Fruit fly (Drosophila melanogaster) whole organism, embryonic: ENCODE results near the gene CG46314.

Experiments used
- ATbp ChIP-seq: fragments of 200-800 bp; sonication (Bioruptor generic); optimal IDR thresholded peaks from 2 replicates; lab custom pipeline; 2017; ENCODE audit warnings: missing biosample characterization, mild to moderate bottlenecking, missing genetic modification characterization, missing genetic modification reagents
- Antp ChIP-seq: fragments of 200-800 bp; sonication (Bioruptor generic); optimal IDR thresholded peaks from 3 replicates; lab custom pipeline; 2016; ENCODE audit warnings: missing biosample characterization, missing genetic modification characterization
- Bteb2 ChIP-seq: fragments of 200-800 bp; sonication (Bioruptor generic); optimal IDR thresholded peaks from 2 replicates; lab custom pipeline; 2016; ENCODE audit warnings: missing biosample characterization, missing genetic modification characterization
- CG10267 ChIP-seq: fragments of 200-800 bp; sonication (Bioruptor generic); optimal IDR thresholded peaks from 2 replicates; lab custom pipeline; 2018; ENCODE audit warnings: missing biosample characterization, mild to moderate bottlenecking, missing genetic modification characterization, moderate library complexity
- CG10959 ChIP-seq: fragments of 200-800 bp; sonication (Bioruptor generic); IDR thresholded peaks from 2 replicates; pipeline ENCODE4 v1.3.6; 2022; ENCODE audit warnings: missing biosample characterization, missing genetic modification characterization
- CG11696 ChIP-seq: fragments of 200-800 bp; sonication (Bioruptor generic); IDR thresholded peaks from 2 replicates; pipeline ENCODE4 v1.3.6; 2022; ENCODE audit warnings: missing biosample characterization, missing genetic modification characterization
- CG12071 ChIP-seq: fragments of 200-800 bp; sonication (Bioruptor generic); optimal IDR thresholded peaks from 3 replicates; lab custom pipeline; 2018; ENCODE audit warnings: missing biosample characterization, mild to moderate bottlenecking, missing genetic modification characterization
- CG12391 ChIP-seq: fragments of 200-800 bp; sonication (Bioruptor generic); optimal IDR thresholded peaks from 3 replicates; lab custom pipeline; 2018; ENCODE audit warnings: missing biosample characterization, mild to moderate bottlenecking, missing genetic modification characterization, moderate library complexity
- CG14860 ChIP-seq: fragments of 200-800 bp; sonication (Bioruptor generic); IDR thresholded peaks from 3 replicates; pipeline ENCODE4 v1.3.6; 2022; ENCODE audit warnings: missing biosample characterization, missing genetic modification characterization; ENCODE audit not compliant: partially characterized antibody
- CG1602 ChIP-seq: fragments of 200-800 bp; sonication (Bioruptor generic); optimal IDR thresholded peaks from 3 replicates; lab custom pipeline; 2016; ENCODE audit warnings: missing biosample characterization, missing genetic modification characterization
- CG1603 ChIP-seq: fragments of 200-800 bp; sonication (Bioruptor generic); optimal IDR thresholded peaks from 2 replicates; lab custom pipeline; 2019; ENCODE audit warnings: missing biosample characterization, mild to moderate bottlenecking, missing genetic modification characterization, moderate library complexity
- CG34422 ChIP-seq: fragments of 200-800 bp; sonication (Bioruptor generic); IDR thresholded peaks from 3 replicates; pipeline ENCODE4 v1.3.6; 2022; ENCODE audit warnings: missing biosample characterization, missing genetic modification characterization
- CG3847 ChIP-seq: fragments of 200-800 bp; sonication (Bioruptor generic); IDR thresholded peaks from 2 replicates; pipeline ENCODE4 v1.3.6; 2022; ENCODE audit warnings: missing biosample characterization, missing genetic modification characterization
- CG4282 ChIP-seq: fragments of 200-800 bp; sonication (Bioruptor generic); optimal IDR thresholded peaks from 2 replicates; lab custom pipeline; 2016; ENCODE audit warnings: missing biosample characterization, missing genetic modification characterization
- CG7928 ChIP-seq: fragments of 200-800 bp; sonication (Bioruptor generic); optimal IDR thresholded peaks from 2 replicates; lab custom pipeline; 2017; ENCODE audit warnings: missing biosample characterization, mild to moderate bottlenecking, missing genetic modification characterization
- CG8765 ChIP-seq: fragments of 200-800 bp; sonication (Bioruptor generic); IDR thresholded peaks from 2 replicates; pipeline ENCODE4 v1.3.6; 2022; ENCODE audit warnings: missing biosample characterization, missing genetic modification characterization
- CG8924 ChIP-seq: fragments of 200-800 bp; optimal IDR thresholded peaks from 3 replicates; lab custom pipeline; 2019; ENCODE audit warnings: missing biosample characterization, mild to moderate bottlenecking, missing genetic modification characterization, moderate library complexity
- CG9215 ChIP-seq: fragments of 200-800 bp; sonication (Bioruptor generic); IDR thresholded peaks from 2 replicates; pipeline ENCODE4 v1.3.6; 2022; ENCODE audit warnings: missing biosample characterization, missing genetic modification characterization
- CTCF ChIP-seq: fragments of 200-800 bp; sonication (Bioruptor generic); optimal IDR thresholded peaks from 2 replicates; lab custom pipeline; 2017; ENCODE audit warnings: missing biosample characterization, mild to moderate bottlenecking, missing genetic modification characterization, moderate library complexity
- Dek ChIP-seq: fragments of 200-800 bp; sonication (Bioruptor generic); optimal IDR thresholded peaks from 3 replicates; lab custom pipeline; 2019; ENCODE audit warnings: missing biosample characterization, mild to moderate bottlenecking, missing genetic modification characterization, moderate library complexity
- HLH3B ChIP-seq: fragments of 200-800 bp; sonication (Bioruptor generic); IDR thresholded peaks from 2 replicates; pipeline ENCODE4 v1.3.6; 2022; ENCODE audit warnings: missing biosample characterization, missing genetic modification characterization
- Hey ChIP-seq: fragments of 200-800 bp; sonication (Bioruptor generic); optimal IDR thresholded peaks from 3 replicates; lab custom pipeline; 2018; ENCODE audit warnings: missing biosample characterization, mild to moderate bottlenecking, missing genetic modification characterization
- HmgD ChIP-seq: fragments of 200-800 bp; sonication (Bioruptor generic); optimal IDR thresholded peaks from 3 replicates; lab custom pipeline; 2016; ENCODE audit warnings: missing biosample characterization, missing genetic modification characterization
- Hmx ChIP-seq: fragments of 200-800 bp; sonication (Bioruptor generic); optimal IDR thresholded peaks from 2 replicates; lab custom pipeline; 2016; ENCODE audit warnings: missing biosample characterization, missing genetic modification characterization
- Jarid2 ChIP-seq: fragments of 200-800 bp; sonication (Bioruptor generic); optimal IDR thresholded peaks from 3 replicates; lab custom pipeline; 2017; ENCODE audit warnings: mild to moderate bottlenecking, missing biosample characterization, missing genetic modification reagents, missing genetic modification characterization
- Meics ChIP-seq: fragments of 200-800 bp; sonication (Bioruptor generic); optimal IDR thresholded peaks from 2 replicates; lab custom pipeline; 2017; ENCODE audit warnings: missing biosample characterization, mild to moderate bottlenecking, missing genetic modification characterization
- Ravus ChIP-seq: fragments of 200-800 bp; sonication (Bioruptor generic); IDR thresholded peaks from 2 replicates; pipeline ENCODE4 v1.3.6; 2022; ENCODE audit warnings: missing biosample characterization, missing genetic modification characterization
- Stat92E ChIP-seq, 3 experiments: fragments of >200 bp in 2 of 3; fragments of 200-800 bp in 1 of 3; sonication (Bioruptor generic) in 1 of 3; optimal IDR thresholded peaks; 2 replicates each; lab custom pipeline; 2017 to 2019; ENCODE audit warnings: missing biosample characterization in 3 of 3, missing genetic modification characterization in 3 of 3, mild to moderate bottlenecking in 1 of 3, moderate library complexity in 1 of 3
- abd-A ChIP-seq: fragments of 200-800 bp; sonication (Bioruptor generic); optimal IDR thresholded peaks from 3 replicates; lab custom pipeline; 2019; ENCODE audit warnings: missing biosample characterization, mild to moderate bottlenecking, missing genetic modification characterization, moderate library complexity
- al ChIP-seq: fragments of 200-800 bp; sonication (Bioruptor generic); IDR thresholded peaks from 2 replicates; pipeline ENCODE4 v1.3.6; 2022; ENCODE audit warnings: missing biosample characterization, missing genetic modification characterization
- aop ChIP-seq: fragments of 200-800 bp; sonication (Bioruptor generic); IDR thresholded peaks from 2 replicates; pipeline ENCODE4 v1.3.6; 2022; ENCODE audit warnings: missing biosample characterization, missing genetic modification characterization
- ash1 ChIP-seq: fragments of 200-800 bp; sonication (Bioruptor generic); optimal IDR thresholded peaks from 2 replicates; lab custom pipeline; 2018; ENCODE audit warnings: missing biosample characterization, mild to moderate bottlenecking, missing genetic modification characterization
- chif ChIP-seq, 2 experiments: fragments of 200-800 bp; sonication (Bioruptor generic); optimal IDR thresholded peaks; 3 replicates each; lab custom pipeline; 2016; ENCODE audit warnings: missing biosample characterization in 2 of 2, missing genetic modification characterization in 2 of 2
- corto ChIP-seq: fragments of 200-800 bp; sonication (Bioruptor generic); optimal IDR thresholded peaks from 2 replicates; lab custom pipeline; 2016; ENCODE audit warnings: missing biosample characterization, mild to moderate bottlenecking, missing genetic modification characterization, moderate library complexity
- crol ChIP-seq: fragments of 200-800 bp; sonication (Bioruptor generic); IDR thresholded peaks from 2 replicates; pipeline ENCODE4 v1.3.6; 2022; ENCODE audit warnings: missing biosample characterization, missing genetic modification characterization
- dati ChIP-seq: fragments of 200-800 bp; sonication (Bioruptor generic); IDR thresholded peaks from 2 replicates; pipeline ENCODE4 v1.3.6; 2022; ENCODE audit warnings: missing biosample characterization, missing genetic modification characterization
- gfzf ChIP-seq: fragments of 200-800 bp; sonication (Bioruptor generic); optimal IDR thresholded peaks from 2 replicates; lab custom pipeline; 2016; ENCODE audit warnings: missing biosample characterization, mild to moderate bottlenecking, missing genetic modification characterization, moderate library complexity
- grn ChIP-seq: fragments of 200-800 bp; sonication (Bioruptor generic); optimal IDR thresholded peaks from 3 replicates; lab custom pipeline; 2017; ENCODE audit warnings: missing biosample characterization, missing genetic modification characterization
- gsb ChIP-seq: fragments of 200-800 bp; sonication (Bioruptor generic); IDR thresholded peaks from 2 replicates; pipeline ENCODE4 v1.3.6; 2022; ENCODE audit warnings: missing biosample characterization, missing genetic modification characterization
- luna ChIP-seq: fragments of 200-800 bp; sonication (Bioruptor generic); optimal IDR thresholded peaks from 2 replicates; lab custom pipeline; 2016; ENCODE audit warnings: missing biosample characterization, missing genetic modification characterization
- nmo ChIP-seq: fragments of 200-800 bp; sonication (Bioruptor generic); optimal IDR thresholded peaks from 2 replicates; lab custom pipeline; 2018; ENCODE audit warnings: missing biosample characterization, mild to moderate bottlenecking, missing genetic modification characterization, moderate library complexity
- onecut ChIP-seq: fragments of 200-800 bp; sonication (Bioruptor generic); IDR thresholded peaks from 2 replicates; pipeline ENCODE4 v1.3.6; 2022; ENCODE audit warnings: missing biosample characterization, missing genetic modification characterization
- schlank ChIP-seq: fragments of 200-800 bp; sonication (Bioruptor generic); optimal IDR thresholded peaks from 2 replicates; lab custom pipeline; 2018; ENCODE audit warnings: missing biosample characterization, mild to moderate bottlenecking, missing genetic modification characterization
- sd ChIP-seq: fragments of 200-800 bp; sonication (Bioruptor generic); optimal IDR thresholded peaks from 3 replicates; lab custom pipeline; 2018; ENCODE audit warnings: missing biosample characterization, mild to moderate bottlenecking, missing genetic modification characterization, moderate library complexity
- sens ChIP-seq: fragments of 200-800 bp; sonication (Bioruptor generic); peaks from one replicate; lab custom pipeline; 2016; ENCODE audit warnings: missing biosample characterization, missing genetic modification characterization
- seq ChIP-seq: fragments of 200-800 bp; sonication (Bioruptor generic); IDR thresholded peaks from 2 replicates; pipeline ENCODE4 v1.3.6; 2022; ENCODE audit warnings: missing biosample characterization, missing genetic modification characterization
- sima ChIP-seq: fragments of 200-800 bp; sonication (Bioruptor generic); optimal IDR thresholded peaks from 2 replicates; lab custom pipeline; 2016; ENCODE audit warnings: missing biosample characterization, missing genetic modification characterization
- sug ChIP-seq: fragments of 200-800 bp; optimal IDR thresholded peaks from 2 replicates; lab custom pipeline; 2019; ENCODE audit warnings: missing biosample characterization, mild to moderate bottlenecking, missing genetic modification characterization, moderate library complexity
- toy ChIP-seq: fragments of 200-800 bp; sonication (Bioruptor generic); IDR thresholded peaks from 2 replicates; pipeline ENCODE4 v1.3.6; 2022; ENCODE audit warnings: missing biosample characterization, missing genetic modification characterization
- tx ChIP-seq: fragments of 200-800 bp; sonication (Bioruptor generic); optimal IDR thresholded peaks from 2 replicates; lab custom pipeline; 2016; ENCODE audit warnings: missing biosample characterization, missing genetic modification characterization
- unpg ChIP-seq: fragments of 200-800 bp; sonication (Bioruptor generic); optimal IDR thresholded peaks from 3 replicates; lab custom pipeline; 2018; ENCODE audit warnings: missing biosample characterization, mild to moderate bottlenecking, missing genetic modification characterization, moderate library complexity
- vvl ChIP-seq: fragments of 200-800 bp; sonication (Bioruptor generic); IDR thresholded peaks from 2 replicates; pipeline ENCODE4 v1.3.6; 2022; ENCODE audit warnings: missing biosample characterization, missing genetic modification characterization
- z ChIP-seq: fragments of 200-800 bp; sonication (Bioruptor generic); IDR thresholded peaks from 3 replicates; pipeline ENCODE4 v1.3.6; 2022; ENCODE audit warnings: missing biosample characterization, missing genetic modification characterization

CG46314 gene

dm6 chr2L:21344203-21344753 lies 30.1 kb downstream of the CG46314 start, which contains the start of gene Tsp39D (continued):
- no peak for TF ChIP-seq aop
- TF ChIP-seq gsb, result no peak
- no peak for TF ChIP-seq sd (tag; lab: Kevin White, UChicago)
- TF ChIP-seq Meics (GFP tag; lab: Kevin White, UChicago), result no peak
- TF ChIP-seq Stat92E (GFP tag; optimal IDR thresholded peaks at IDR 0.05; lab: Kevin White, UChicago), result no peak
- no peak for TF ChIP-seq Hey (tag; lab: Kevin White, UChicago)
- TF ChIP-seq unpg (GFP tag; lab: Kevin White, UChicago), result no peak
- TF ChIP-seq CG10959, result no peak
- TF ChIP-seq grn, result peak; percentile 95
- no peak for TF ChIP-seq CG12071
- peak; percentile 87 for TF ChIP-seq CG14860 (GFP tag; lab: Robert Waterston, UW)
- no peak for TF ChIP-seq HLH3B (GFP tag; lab: Robert Waterston, UW)
- no peak for TF ChIP-seq Bteb2 (GFP tag; lab: Kevin White, UChicago)
- no peak for TF ChIP-seq ash1 (GFP tag; lab: Kevin White, UChicago)
- no peak for TF ChIP-seq CG1602
- no peak for TF ChIP-seq chif (GFP tag; optimal IDR thresholded peaks at IDR 0.05; lab: Kevin White, UChicago)
- no peak for TF ChIP-seq corto (GFP tag; lab: Kevin White, UChicago)
- no peak for TF ChIP-seq CG34422
- TF ChIP-seq onecut (GFP tag; lab: Robert Waterston, UW), result no peak
- TF ChIP-seq toy (GFP tag; lab: Robert Waterston, UW), result no peak
- no peak for TF ChIP-seq CG7928 (GFP tag; lab: Kevin White, UChicago)
- no peak for TF ChIP-seq tx (GFP tag; lab: Kevin White, UChicago)
- no peak for TF ChIP-seq crol (GFP tag; lab: Robert Waterston, UW)
- TF ChIP-seq z, result no peak
- TF ChIP-seq sens (GFP tag; lab: Kevin White, UChicago), result peak; percentile 90
- peak; percentile 20 for TF ChIP-seq Antp (GFP tag; lab: Kevin White, UChicago)
- peak; percentile 40 for TF ChIP-seq gfzf (GFP tag; lab: Kevin White, UChicago)
- peak; percentile 97 for TF ChIP-seq CG1603 (tag; lab: Kevin White, UChicago)
- peak; percentile 66 for TF ChIP-seq CTCF (GFP tag; lab: Kevin White, UChicago)
- peak; percentile 25 for TF ChIP-seq CG8924 (tag; lab: Kevin White, UChicago)
- no peak for TF ChIP-seq ATbp (GFP tag; lab: Kevin White, UChicago)
- peak; percentile 54 for TF ChIP-seq nmo (GFP tag; lab: Kevin White, UChicago)
- no peak for TF ChIP-seq al (GFP tag; lab: Robert Waterston, UW)
- no peak for TF ChIP-seq schlank (tag; lab: Kevin White, UChicago)
- no peak for TF ChIP-seq Ravus (GFP tag; lab: Robert Waterston, UW)
- no peak for TF ChIP-seq Dek
- TF ChIP-seq CG12391 (tag; lab: Kevin White, UChicago), result no peak
- no peak for TF ChIP-seq seq
- no peak for TF ChIP-seq vvl (GFP tag; lab: Robert Waterston, UW)
- peak; percentile 33 for TF ChIP-seq HmgD (GFP tag; lab: Kevin White, UChicago)
- TF ChIP-seq luna, result no peak
- TF ChIP-seq Hmx (GFP tag; lab: Kevin White, UChicago), result no peak
- peak; percentile 33 for TF ChIP-seq Jarid2 (GFP tag; lab: Kevin White, UChicago)
- no peak for TF ChIP-seq abd-A
- no peak for TF ChIP-seq CG8765 (GFP tag; lab: Robert Waterston, UW)
- TF ChIP-seq sima (GFP tag; lab: Kevin White, UChicago), result no peak
- TF ChIP-seq CG9215 (GFP tag; lab: Robert Waterston, UW), result no peak
- no peak for TF ChIP-seq CG11696 (GFP tag; lab: Robert Waterston, UW)
- no peak for TF ChIP-seq dati (GFP tag; lab: Robert Waterston, UW)
- TF ChIP-seq CG4282, result no peak
- peak; percentile 56 for TF ChIP-seq CG10267 (tag; lab: Kevin White, UChicago)
- TF ChIP-seq CG3847 (GFP tag; lab: Robert Waterston, UW), result peak; percentile 80; the same call in 1 of the 2 replicates
- no peak for TF ChIP-seq sug (tag; lab: Kevin White, UChicago)
